Worm (Caenorhabditis elegans): ENCODE measurements around the gene F49C12.15.

ce11 chrIV:9366411-9366810 lies 42.2 kb downstream of the F49C12.15 start, which contains the start of gene pezo-1:
- no peak for TF ChIP-seq cog-1 (tag; optimal IDR thresholded peaks at IDR 0.05)
- no peak for TF ChIP-seq ztf-29 (GFP tag; IDR thresholded peaks at IDR 0.05)
